Worm (Caenorhabditis elegans) whole organism, late embryonic: Measurements from ENCODE around the gene K01A2.5.
A peak's percentile ranks its signal among the peaks of the same experiment; 100 is the strongest.

ENCODE experiments used
- C38D4.7 ChIP-seq: fragments of 200-800 bp; sonication (Bioruptor generic); optimal IDR thresholded peaks from 2 replicates; lab custom pipeline; 2018; ENCODE audit warnings: mild to moderate bottlenecking, missing genetic modification characterization, moderate library complexity, missing compliant biosample characterization
- K02D7.2 ChIP-seq: sonication (generic microtip); optimal IDR thresholded peaks from 2 replicates; lab custom pipeline; 2017; ENCODE audit warnings: mild to moderate bottlenecking, missing genetic modification characterization, missing compliant biosample characterization
- Y22D7AL.16 ChIP-seq: sonication (generic microtip); optimal IDR thresholded peaks from 2 replicates; lab custom pipeline; 2016; ENCODE audit warnings: missing genetic modification characterization, missing compliant biosample characterization
- ahr-1 ChIP-seq: sonication (generic microtip); optimal IDR thresholded peaks from 2 replicates; lab custom pipeline; 2016; ENCODE audit warnings: missing genetic modification characterization, missing compliant biosample characterization
- ama-1 ChIP-seq: fragments of 150-350 bp; optimal IDR thresholded peaks from 2 replicates; lab custom pipeline; 2014
- ceh-18 ChIP-seq: sonication (generic microtip); optimal IDR thresholded peaks from 2 replicates; lab custom pipeline; 2016; ENCODE audit warnings: missing genetic modification characterization, missing compliant biosample characterization
- ceh-22 ChIP-seq: sonication (generic microtip); optimal IDR thresholded peaks from 2 replicates; lab custom pipeline; 2017; ENCODE audit warnings: missing biosample characterization, missing genetic modification characterization
- ceh-30 ChIP-seq: fragments of 150-350 bp; optimal IDR thresholded peaks from 2 replicates; lab custom pipeline; 2014; ENCODE audit warnings: missing biosample characterization, missing genetic modification characterization
- ceh-6 ChIP-seq: fragments of 200-800 bp; sonication (Bioruptor generic); optimal IDR thresholded peaks from 2 replicates; lab custom pipeline; 2018; ENCODE audit warnings: mild to moderate bottlenecking, missing genetic modification characterization, missing compliant biosample characterization
- dmd-4 ChIP-seq: sonication (generic microtip); optimal IDR thresholded peaks from 2 replicates; lab custom pipeline; 2016; ENCODE audit warnings: borderline replicate concordance, missing genetic modification characterization, missing compliant biosample characterization
- dve-1 ChIP-seq: sonication (generic microtip); optimal IDR thresholded peaks from 2 replicates; lab custom pipeline; 2017; ENCODE audit warnings: antibody characterized with exemption, mild to moderate bottlenecking, missing genetic modification characterization, missing compliant biosample characterization
- elt-2 ChIP-seq: sonication (generic microtip); optimal IDR thresholded peaks from 2 replicates; lab custom pipeline; 2016; ENCODE audit warnings: missing genetic modification reagents, missing genetic modification characterization, missing compliant biosample characterization
- elt-4 ChIP-seq: sonication (generic microtip); optimal IDR thresholded peaks from 2 replicates; lab custom pipeline; 2016; ENCODE audit warnings: missing genetic modification characterization, missing compliant biosample characterization
- ets-4 ChIP-seq: sonication (generic microtip); optimal IDR thresholded peaks from 2 replicates; lab custom pipeline; 2016; ENCODE audit warnings: missing genetic modification characterization, missing compliant biosample characterization
- fax-1 ChIP-seq: sonication (generic microtip); optimal IDR thresholded peaks from 2 replicates; lab custom pipeline; 2016; ENCODE audit warnings: missing genotype, missing genetic modification characterization, missing compliant biosample characterization
- fkh-10 ChIP-seq: fragments of 150-350 bp; optimal IDR thresholded peaks from 2 replicates; lab custom pipeline; 2014; ENCODE audit warnings: missing biosample characterization, missing genetic modification reagents, missing genetic modification characterization
- fkh-6 ChIP-seq: sonication (generic microtip); optimal IDR thresholded peaks from 2 replicates; lab custom pipeline; 2016; ENCODE audit warnings: missing genetic modification characterization, missing compliant biosample characterization
- gmeb-2 ChIP-seq: sonication (generic microtip); optimal IDR thresholded peaks from 2 replicates; lab custom pipeline; 2016; ENCODE audit warnings: missing genetic modification characterization, inconsistent platforms, missing compliant biosample characterization
- hlh-30 ChIP-seq: sonication (generic microtip); optimal IDR thresholded peaks from 2 replicates; lab custom pipeline; 2017; ENCODE audit warnings: antibody characterized with exemption, missing genetic modification characterization, missing compliant biosample characterization; ENCODE audit not compliant: insufficient read depth
- hlh-6 ChIP-seq: sonication (generic microtip); optimal IDR thresholded peaks from 2 replicates; lab custom pipeline; 2016; ENCODE audit warnings: missing genotype, missing genetic modification characterization, missing compliant biosample characterization
- lim-6 ChIP-seq: sonication (generic microtip); optimal IDR thresholded peaks from 2 replicates; lab custom pipeline; 2016; ENCODE audit warnings: missing genetic modification characterization, missing compliant biosample characterization
- lin-11 ChIP-seq: fragments of 200-800 bp; sonication (Bioruptor generic); optimal IDR thresholded peaks from 2 replicates; lab custom pipeline; 2018; ENCODE audit warnings: mild to moderate bottlenecking, missing genetic modification characterization, missing compliant biosample characterization
- nfya-1 ChIP-seq: sonication (generic microtip); optimal IDR thresholded peaks from 2 replicates; lab custom pipeline; 2017; ENCODE audit warnings: missing genetic modification characterization, mild to moderate bottlenecking, missing compliant biosample characterization, antibody characterized with exemption, moderate library complexity
- nhr-11 ChIP-seq: fragments of 150-350 bp; optimal IDR thresholded peaks from 2 replicates; lab custom pipeline; 2014; ENCODE audit warnings: missing biosample characterization, missing genetic modification characterization
- npax-4 ChIP-seq: sonication (generic microtip); optimal IDR thresholded peaks from 2 replicates; lab custom pipeline; 2016; ENCODE audit warnings: missing genetic modification characterization, missing compliant biosample characterization
- odd-2 ChIP-seq: sonication (generic microtip); optimal IDR thresholded peaks from 2 replicates; lab custom pipeline; 2017; ENCODE audit warnings: antibody characterized with exemption, mild to moderate bottlenecking, missing genetic modification characterization, missing compliant biosample characterization
- pag-3 ChIP-seq: sonication (generic microtip); optimal IDR thresholded peaks from 2 replicates; lab custom pipeline; 2016; ENCODE audit warnings: missing compliant biosample characterization, missing genetic modification characterization, borderline replicate concordance
- pax-1 ChIP-seq: fragments of 150-350 bp; optimal IDR thresholded peaks from 2 replicates; lab custom pipeline; 2014; ENCODE audit warnings: missing biosample characterization, missing genetic modification characterization
- pha-2 ChIP-seq: sonication (generic microtip); optimal IDR thresholded peaks from 2 replicates; lab custom pipeline; 2017; ENCODE audit warnings: mild to moderate bottlenecking, missing genetic modification characterization, missing compliant biosample characterization
- pha-4 ChIP-seq: fragments of 150-350 bp; optimal IDR thresholded peaks from 2 replicates; lab custom pipeline; 2018; ENCODE audit warnings: missing biosample characterization, missing genetic modification reagents, missing genetic modification characterization
- pqm-1 ChIP-seq: sonication (generic microtip); optimal IDR thresholded peaks from 2 replicates; lab custom pipeline; 2016; ENCODE audit warnings: missing genetic modification characterization, missing compliant biosample characterization
- pros-1 ChIP-seq: fragments of 150-350 bp; optimal IDR thresholded peaks from 2 replicates; lab custom pipeline; 2014; ENCODE audit warnings: missing biosample characterization, missing genetic modification reagents, missing genetic modification characterization
- sox-2 ChIP-seq: fragments of 200-800 bp; sonication (Bioruptor generic); IDR thresholded peaks from 2 replicates; pipeline ENCODE4 v1.3.6; 2022; ENCODE audit warnings: missing genetic modification reagents, missing genetic modification characterization, missing compliant biosample characterization
- sox-4 ChIP-seq: sonication (generic microtip); optimal IDR thresholded peaks from 2 replicates; lab custom pipeline; 2017; ENCODE audit warnings: mild to moderate bottlenecking, missing genetic modification characterization, inconsistent platforms, missing compliant biosample characterization
- tbx-2 ChIP-seq: sonication (generic microtip); optimal IDR thresholded peaks from 2 replicates; lab custom pipeline; 2016; ENCODE audit warnings: missing genetic modification characterization, missing compliant biosample characterization
- tbx-7 ChIP-seq: sonication (generic microtip); optimal IDR thresholded peaks from 2 replicates; lab custom pipeline; 2016; ENCODE audit warnings: missing genotype, missing genetic modification characterization, missing compliant biosample characterization
- unc-3 ChIP-seq, 2 experiments: fragments of 200-800 bp in 1 of 2; sonication (Bioruptor generic) in 1 of 2; sonication (generic microtip) in 1 of 2; conservative IDR thresholded peaks in 1 of 2; optimal IDR thresholded peaks in 1 of 2; 2 replicates each; pipeline versions ENCODE4 v1.3.6 to Lab custom; 2016 to 2022; ENCODE audit warnings: missing compliant biosample characterization in 2 of 2, missing genetic modification characterization in 2 of 2, missing genetic modification reagents in 1 of 2
- unc-42 ChIP-seq: sonication (generic microtip); optimal IDR thresholded peaks from 2 replicates; lab custom pipeline; 2016; ENCODE audit warnings: missing genotype, missing genetic modification characterization, missing compliant biosample characterization
- unc-55 ChIP-seq: sonication (generic microtip); optimal IDR thresholded peaks from 2 replicates; lab custom pipeline; 2017; ENCODE audit warnings: missing biosample characterization, missing genetic modification reagents, missing genetic modification characterization
- unc-86 ChIP-seq: sonication (generic microtip); optimal IDR thresholded peaks from 2 replicates; lab custom pipeline; 2016; ENCODE audit warnings: missing genetic modification characterization, missing compliant biosample characterization
- zip-5 ChIP-seq: sonication (generic microtip); optimal IDR thresholded peaks from 2 replicates; lab custom pipeline; 2016; ENCODE audit warnings: missing genetic modification characterization, missing compliant biosample characterization

Gene K01A2.5

ce11 chrII:285627-286550 lies 15.2 kb upstream of the K01A2.5 start, which contains the start of gene B0432.10:
Gene B0432.10 (minus strand): TSS chrII:286275.
- TF ChIP-seq unc-42 (tag; lab: Kevin White, UChicago) (peak; percentile 45), hlh-6 (tag; lab: Kevin White, UChicago) (no peak), ceh-22 (no peak), nfya-1 (tag; lab: Kevin White, UChicago) (peak; percentile 69), ceh-18 (peak; percentile 19), unc-86 (tag; lab: Kevin White, UChicago) (no peak), pha-2 (tag; lab: Kevin White, UChicago) (no peak), dve-1 (tag; lab: Kevin White, UChicago) (peak; percentile 18), ceh-30 (tag; lab: Kevin White, UChicago) (no peak), unc-55 (GFP tag; lab: Kevin White, UChicago) (peak; percentile 4), pax-1 (tag; lab: Kevin White, UChicago) (no peak)

- no peak for TF ChIP-seq ets-4
- TF ChIP-seq, all 69 proteins: peak for 0
Measured at ce11 chrII:286551-286724, 14.6 kb upstream of the K01A2.5 start, which contains the start of gene misc-1. Gene misc-1 (plus strand): TSS chrII:286625.

- no peak for TF ChIP-seq ceh-30 (tag; lab: Kevin White, UChicago)
- TF ChIP-seq hlh-6 (tag; lab: Kevin White, UChicago) = no peak
- no peak for TF ChIP-seq fkh-10 (GFP tag; lab: Kevin White, UChicago)
- no peak for TF ChIP-seq hlh-30 (tag; lab: Kevin White, UChicago)
- TF ChIP-seq npax-4 = no peak
- no peak for TF ChIP-seq odd-2 (tag; lab: Kevin White, UChicago)
- no peak for TF ChIP-seq tbx-2
- TF ChIP-seq pag-3 (tag; lab: Kevin White, UChicago) = no peak
- no peak for TF ChIP-seq dmd-4 (tag; lab: Kevin White, UChicago)
- no peak for TF ChIP-seq C38D4.7
- TF ChIP-seq tbx-7 (tag; lab: Kevin White, UChicago) = no peak
- no peak for TF ChIP-seq ceh-6 (GFP tag; lab: Kevin White, UChicago)
- no peak for TF ChIP-seq pax-1 (tag; lab: Kevin White, UChicago)
- no peak for TF ChIP-seq lin-11
- no peak for TF ChIP-seq K02D7.2 (tag; lab: Kevin White, UChicago)
- no peak for TF ChIP-seq nhr-11 (tag; lab: Kevin White, UChicago)
- no peak for TF ChIP-seq fax-1
- no peak for TF ChIP-seq unc-42 (tag; lab: Kevin White, UChicago)
Measured at ce11 chrII:288705-289205, 12.3 kb upstream of the K01A2.5 start, which contains the start of gene mrpl-41. Gene mrpl-41 (plus strand): TSS chrII:288939.

- no peak for TF ChIP-seq unc-3 (GFP tag; conservative IDR thresholded peaks at IDR 0.05; lab: Robert Waterston, UW)
- no peak for TF ChIP-seq unc-3 (tag; optimal IDR thresholded peaks at IDR 0.05; lab: Kevin White, UChicago)
- TF ChIP-seq hlh-6 (tag; lab: Kevin White, UChicago) = no peak
- no peak for TF ChIP-seq Y22D7AL.16 (tag; lab: Kevin White, UChicago)
- no peak for TF ChIP-seq elt-2
- no peak for TF ChIP-seq pha-4 (tag; lab: Kevin White, UChicago)
- TF ChIP-seq lim-6 = no peak
- TF ChIP-seq sox-2 (GFP tag; lab: Robert Waterston, UW) = no peak
- no peak for TF ChIP-seq elt-4 (tag; lab: Kevin White, UChicago)
- TF ChIP-seq fkh-6 = no peak
- TF ChIP-seq pros-1 (tag; lab: Kevin White, UChicago) = no peak
- no peak for TF ChIP-seq ets-4
- no peak for TF ChIP-seq sox-4 (tag; lab: Kevin White, UChicago)
- no peak for TF ChIP-seq gmeb-2 (tag; lab: Kevin White, UChicago)
- TF ChIP-seq zip-5 (tag; lab: Kevin White, UChicago) = no peak
- no peak for TF ChIP-seq pqm-1 (tag; lab: Kevin White, UChicago)
- TF ChIP-seq ahr-1 = no peak
- no peak for TF ChIP-seq dmd-4 (tag; lab: Kevin White, UChicago)
- TF ChIP-seq ceh-6 (GFP tag; lab: Kevin White, UChicago) = no peak
- no peak for TF ChIP-seq ama-1 (lab: Kevin White, UChicago)
Measured at ce11 chrII:290282-290681, 10.8 kb upstream of the K01A2.5 start, which contains the start of gene djr-1.1. Gene djr-1.1 (plus strand): TSS chrII:290582.
